Fruit fly (Drosophila melanogaster): ENCODE results near the gene PIG-Q.

PIG-Q gene

DNA sequence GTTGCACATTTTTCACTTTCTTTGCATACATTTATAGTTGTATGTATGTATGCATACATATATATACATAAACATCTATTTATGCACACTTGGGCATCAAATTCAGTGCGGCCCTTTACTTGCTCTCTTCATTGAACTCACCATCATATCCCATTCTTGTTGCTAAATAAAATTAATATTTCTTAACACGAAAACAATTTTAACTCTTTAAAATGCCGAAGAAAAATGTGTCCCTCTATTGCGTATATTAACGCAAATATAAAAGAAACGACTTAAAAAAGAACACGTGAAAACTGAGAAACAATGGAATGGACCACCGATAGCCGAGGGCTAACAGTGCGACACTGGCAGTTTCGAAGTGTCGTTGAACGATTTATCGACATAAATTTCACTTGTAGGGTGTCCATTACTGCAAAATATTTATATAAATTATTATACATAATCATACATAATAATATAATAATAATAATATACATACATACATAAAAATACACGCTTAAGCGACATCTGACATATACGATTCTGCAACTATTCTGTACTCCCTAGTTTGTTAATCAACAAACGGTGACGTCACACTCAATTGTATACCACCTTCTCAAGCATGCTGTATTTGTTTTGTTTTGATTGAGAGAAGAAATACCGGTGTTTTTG lies at the start of gene PIG-Q, which contains the start of gene U2af50 (continued):
- TF ChIP-seq CG11902 (GFP tag; optimal IDR thresholded peaks at IDR 0.05) (peak; percentile 79), CG31627 (GFP tag; optimal IDR thresholded peaks at IDR 0.05) (peak; percentile 75), CG8319 (GFP tag; optimal IDR thresholded peaks at IDR 0.05) (peak; percentile 73), Hr39 (GFP tag; optimal IDR thresholded peaks at IDR 0.05) (peak; percentile 75), fd85E (GFP tag; optimal IDR thresholded peaks at IDR 0.05) (no peak), CG11762 (GFP tag; optimal IDR thresholded peaks at IDR 0.05; ENCODE audit: insufficient read depth) (peak; percentile 86), CG4318 (GFP tag; optimal IDR thresholded peaks at IDR 0.05) (peak; percentile 85), Hr4 (GFP tag; optimal IDR thresholded peaks at IDR 0.05) (peak; percentile 79), salr (GFP tag; optimal IDR thresholded peaks at IDR 0.05) (no peak)

DNA sequence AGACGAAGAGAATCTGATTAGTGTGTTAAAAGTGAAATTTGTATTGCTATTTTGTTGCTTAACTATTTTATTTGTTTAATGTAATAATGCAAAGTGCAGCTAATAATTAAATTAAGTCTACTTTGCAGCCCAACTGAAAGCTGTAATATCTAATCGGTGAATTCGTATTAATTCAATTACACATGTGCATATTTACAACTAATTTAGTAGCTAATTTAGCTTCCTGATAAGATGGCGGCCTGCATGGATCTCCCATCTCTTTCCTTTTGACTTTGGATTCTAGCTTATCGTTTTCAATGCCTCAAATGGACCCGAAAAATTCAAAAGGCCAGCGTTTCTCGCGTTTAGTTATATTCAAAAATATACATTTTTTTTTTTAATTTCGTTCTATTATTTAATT lies 49.2 kb upstream of the PIG-Q start:
- TF ChIP-seq Ets96B (tag; optimal IDR thresholded peaks at IDR 0.05) (no peak), Eip93F (GFP tag; optimal IDR thresholded peaks at IDR 0.05) (no peak), CG7368 (GFP tag; optimal IDR thresholded peaks at IDR 0.05) (no peak), Gug (GFP tag; IDR thresholded peaks at IDR 0.05) (no peak), esn (GFP tag; optimal IDR thresholded peaks at IDR 0.05) (no peak), CG11294 (GFP tag; IDR thresholded peaks at IDR 0.05) (no peak), CG11762 (GFP tag; optimal IDR thresholded peaks at IDR 0.05; ENCODE audit: insufficient read depth) (no peak), CG8319 (GFP tag; optimal IDR thresholded peaks at IDR 0.05) (no peak), fkh (GFP tag; optimal IDR thresholded peaks at IDR 0.05) (no peak), net (GFP tag; optimal IDR thresholded peaks at IDR 0.05) (no peak), dac (GFP tag; optimal IDR thresholded peaks at IDR 0.05) (no peak), Sox15 (GFP tag; optimal IDR thresholded peaks at IDR 0.05) (no peak), Blimp-1 (GFP tag; optimal IDR thresholded peaks at IDR 0.05) (no peak), CG9139 (GFP tag; optimal IDR thresholded peaks at IDR 0.05) (no peak), Sox14 (GFP tag; optimal IDR thresholded peaks at IDR 0.05) (no peak), CG10669 (GFP tag; optimal IDR thresholded peaks at IDR 0.05) (no peak), CG32006 (GFP tag; optimal IDR thresholded peaks at IDR 0.05) (no peak), CG1621 (tag; optimal IDR thresholded peaks at IDR 0.05) (no peak)

DNA sequence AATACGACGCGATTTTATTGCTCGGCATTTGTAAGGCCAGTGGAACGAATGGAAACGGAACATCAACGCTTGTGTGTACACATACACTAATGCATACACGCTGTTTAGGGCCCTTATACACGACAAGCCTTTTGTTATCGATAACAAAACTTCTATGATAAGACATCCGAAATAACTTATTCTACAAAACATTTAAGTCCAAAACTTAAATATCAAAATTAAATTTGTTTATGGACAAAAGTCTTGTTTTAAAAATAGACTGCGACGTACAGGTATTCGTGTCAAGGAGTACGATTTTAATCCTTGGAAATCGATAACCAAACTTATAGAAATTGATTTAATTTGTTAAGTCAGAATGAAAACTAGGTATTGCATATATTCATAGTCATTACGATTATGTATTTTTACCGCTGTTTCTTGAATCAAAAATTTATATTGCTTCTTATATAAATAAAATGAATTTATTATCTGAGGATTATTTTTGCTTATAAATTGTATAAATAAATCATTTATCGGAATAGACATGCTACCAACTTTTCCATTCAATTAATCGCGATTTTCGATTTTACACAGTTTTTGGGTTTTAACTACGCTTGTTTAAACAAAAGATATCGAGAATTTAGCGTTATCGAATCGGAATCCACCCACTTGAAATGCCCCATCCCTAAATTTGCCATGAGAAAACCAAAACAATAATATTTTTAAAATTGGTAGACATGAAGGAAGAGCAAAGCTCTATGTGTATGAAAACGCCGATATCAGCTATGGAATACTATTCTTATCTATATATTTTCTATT lies 45.7 kb upstream of the PIG-Q start, which contains the start of the genes CG9915 and SWIP:
TSS of gene CG9915 (minus strand) at position 61 of the 798 bp plus-strand sequence.
TSS of gene SWIP (plus strand) at position 632 of the 798 bp plus-strand sequence.
- TF ChIP-seq Blimp-1 (GFP tag; optimal IDR thresholded peaks at IDR 0.05) (no peak), esn (GFP tag; optimal IDR thresholded peaks at IDR 0.05) (peak; percentile 23), topi (GFP tag; optimal IDR thresholded peaks at IDR 0.05) (no peak), svp (GFP tag) (no peak), CG10631 (GFP tag; optimal IDR thresholded peaks at IDR 0.05) (no peak), Ets21C (GFP tag; optimal IDR thresholded peaks at IDR 0.05) (no peak), Eip78C (GFP tag) (peak; percentile 74), CG4318 (GFP tag; optimal IDR thresholded peaks at IDR 0.05) (no peak), CG3032 (tag; optimal IDR thresholded peaks at IDR 0.05) (peak; percentile 7), CG16779 (tag; optimal IDR thresholded peaks at IDR 0.05) (no peak), CG15336 (GFP tag; IDR thresholded peaks at IDR 0.05) (no peak), CG7368 (GFP tag; optimal IDR thresholded peaks at IDR 0.05) (no peak), fkh (GFP tag; optimal IDR thresholded peaks at IDR 0.05) (peak; percentile 53), Met (GFP tag; optimal IDR thresholded peaks at IDR 0.05) (no peak), CG8119 (GFP tag; IDR thresholded peaks at IDR 0.05) (no peak)
